Fruit fly (Drosophila melanogaster): ENCODE data around the gene CG14983.

The CG14983 gene

DNA sequence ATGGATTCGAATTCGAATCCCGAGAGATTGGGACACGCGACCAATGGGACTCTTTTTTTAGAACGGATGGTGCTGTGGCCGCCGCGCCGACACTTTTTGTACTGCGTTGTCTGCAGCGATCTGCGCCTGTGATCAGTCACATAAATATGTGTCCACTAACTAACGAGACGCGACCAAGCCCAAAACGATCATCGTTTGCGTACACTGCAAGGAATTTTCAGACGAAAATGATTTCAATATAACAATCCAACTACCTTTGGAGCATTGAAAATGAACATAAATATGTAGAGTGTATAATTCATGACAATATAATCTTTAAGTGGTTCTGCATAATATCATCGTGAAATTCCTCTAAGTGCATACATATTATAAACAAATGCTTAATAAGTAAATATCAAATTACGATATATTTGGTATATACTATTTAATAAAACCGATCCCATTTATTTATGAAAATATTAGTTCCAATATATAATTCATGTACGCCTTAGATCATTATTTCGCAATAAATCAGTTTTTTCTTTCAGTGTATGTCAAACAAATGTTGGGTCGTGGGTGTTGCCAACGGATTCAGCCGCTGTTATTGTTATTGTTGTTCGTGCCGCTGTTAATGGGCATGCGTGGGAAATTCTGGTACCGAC, 13.4 kb downstream of the CG14983 start, which contains the start of gene Eip63F-1 (continued):
- TF ChIP-seq knrl (GFP tag; IDR thresholded peaks at IDR 0.05; ENCODE audit: partially characterized antibody) (no peak), CG32772 (GFP tag; IDR thresholded peaks at IDR 0.05) (no peak), Asciz (GFP tag; optimal IDR thresholded peaks at IDR 0.05) (peak; percentile 63), CG3995 (GFP tag; optimal IDR thresholded peaks at IDR 0.05) (peak; percentile 14), sens-2 (GFP tag; IDR thresholded peaks at IDR 0.05) (no peak), Atf3 (GFP tag; optimal IDR thresholded peaks at IDR 0.05) (no peak), tll (GFP tag; optimal IDR thresholded peaks at IDR 0.05) (no peak), ash1 (GFP tag; optimal IDR thresholded peaks at IDR 0.05) (no peak), CG1529 (GFP tag; optimal IDR thresholded peaks at IDR 0.05) (peak; percentile 45), Poxn (GFP tag; IDR thresholded peaks at IDR 0.05) (0 out of 2 replicates have a peak, but pooled peaks have one; percentile 7), Awh (GFP tag; IDR thresholded peaks at IDR 0.05) (no peak), Drgx (GFP tag; IDR thresholded peaks at IDR 0.05) (peak; percentile 48; the same call in 1 of the 2 replicates), slbo (GFP tag; IDR thresholded peaks at IDR 0.05) (peak; percentile 71), Trl (optimal IDR thresholded peaks at IDR 0.05) (no peak), Trl (GFP tag; optimal IDR thresholded peaks at IDR 0.05) (no peak), CG31441 (GFP tag; IDR thresholded peaks at IDR 0.05) (peak; percentile 61), CG43689 (GFP tag; IDR thresholded peaks at IDR 0.05) (no peak), CG14441 (GFP tag; IDR thresholded peaks at IDR 0.05) (no peak), Ets65A (GFP tag) (peak; percentile 63), CG10462 (GFP tag; optimal IDR thresholded peaks at IDR 0.05) (no peak), CG4730 (GFP tag; IDR thresholded peaks at IDR 0.05) (no peak), mam (GFP tag; optimal IDR thresholded peaks at IDR 0.05) (no peak), cad (GFP tag; optimal IDR thresholded peaks at IDR 0.05) (no peak), CG31388 (GFP tag; optimal IDR thresholded peaks at IDR 0.05) (no peak), so (GFP tag; IDR thresholded peaks at IDR 0.05) (0 out of 3 replicates have a peak, but pooled peaks have one; percentile 12), CG5180 (GFP tag; optimal IDR thresholded peaks at IDR 0.05) (peak; percentile 59), CG13424 (tag; optimal IDR thresholded peaks at IDR 0.05) (peak; percentile 74), gcm (GFP tag; optimal IDR thresholded peaks at IDR 0.05) (peak; percentile 44), CG18476 (GFP tag; optimal IDR thresholded peaks at IDR 0.05) (no peak), fd64A (GFP tag; optimal IDR thresholded peaks at IDR 0.05) (no peak), Chrac-16 (GFP tag; optimal IDR thresholded peaks at IDR 0.05) (peak; percentile 37), corto (GFP tag; optimal IDR thresholded peaks at IDR 0.05) (no peak), Hey (tag; optimal IDR thresholded peaks at IDR 0.05) (no peak), CG11398 (GFP tag; optimal IDR thresholded peaks at IDR 0.05) (no peak), Dbx (GFP tag; IDR thresholded peaks at IDR 0.05) (no peak), CG15514 (GFP tag; optimal IDR thresholded peaks at IDR 0.05) (peak; percentile 8), bowl (GFP tag; IDR thresholded peaks at IDR 0.05) (no peak), ac (GFP tag; optimal IDR thresholded peaks at IDR 0.05) (no peak), da (GFP tag; optimal IDR thresholded peaks at IDR 0.05) (no peak), Hr39 (optimal IDR thresholded peaks at IDR 0.05) (no peak), CG1603 (tag; optimal IDR thresholded peaks at IDR 0.05) (peak; percentile 59), unpg (GFP tag; optimal IDR thresholded peaks at IDR 0.05) (peak; percentile 64), pb (GFP tag; optimal IDR thresholded peaks at IDR 0.05) (no peak), maf-S (GFP tag; optimal IDR thresholded peaks at IDR 0.05) (no peak), CG3281 (GFP tag; optimal IDR thresholded peaks at IDR 0.05) (peak; percentile 82), CG31224 (GFP tag; IDR thresholded peaks at IDR 0.05) (no peak), Scr (GFP tag; IDR thresholded peaks at IDR 0.05; ENCODE audit: partially characterized antibody) (no peak), pnt (GFP tag; optimal IDR thresholded peaks at IDR 0.05) (no peak), wor (GFP tag; IDR thresholded peaks at IDR 0.05) (peak; percentile 38; the same call in 1 of the 2 replicates), CG11560 (tag; IDR thresholded peaks at IDR 0.05) (no peak), z (GFP tag; IDR thresholded peaks at IDR 0.05) (no peak), Nf-YC (tag; optimal IDR thresholded peaks at IDR 0.05) (peak; percentile 73)
